Fruit fly (Drosophila melanogaster): ENCODE data around the gene CG4617.
A peak's percentile ranks its signal among the peaks of the same experiment; 100 is the strongest.

dm6 chrX:7104400-7105068 lies at the start of gene CG4617, which contains the start of gene CG8300:
- no peak for TF ChIP-seq CG12768 (GFP tag; optimal IDR thresholded peaks at IDR 0.05)
- TF ChIP-seq CG14711 (tag; optimal IDR thresholded peaks at IDR 0.05) = peak; percentile 44
- no peak for TF ChIP-seq CG33017 (tag; optimal IDR thresholded peaks at IDR 0.05)
- no peak for TF ChIP-seq cnc (optimal IDR thresholded peaks at IDR 0.05)
- TF ChIP-seq bab1 (GFP tag; optimal IDR thresholded peaks at IDR 0.05) = no peak

Data from whole organism, adult.